Fruit fly (Drosophila melanogaster): ENCODE data around the gene tefu.
A peak's percentile ranks its signal among the peaks of the same experiment; 100 is the strongest.

tefu gene

DNA sequence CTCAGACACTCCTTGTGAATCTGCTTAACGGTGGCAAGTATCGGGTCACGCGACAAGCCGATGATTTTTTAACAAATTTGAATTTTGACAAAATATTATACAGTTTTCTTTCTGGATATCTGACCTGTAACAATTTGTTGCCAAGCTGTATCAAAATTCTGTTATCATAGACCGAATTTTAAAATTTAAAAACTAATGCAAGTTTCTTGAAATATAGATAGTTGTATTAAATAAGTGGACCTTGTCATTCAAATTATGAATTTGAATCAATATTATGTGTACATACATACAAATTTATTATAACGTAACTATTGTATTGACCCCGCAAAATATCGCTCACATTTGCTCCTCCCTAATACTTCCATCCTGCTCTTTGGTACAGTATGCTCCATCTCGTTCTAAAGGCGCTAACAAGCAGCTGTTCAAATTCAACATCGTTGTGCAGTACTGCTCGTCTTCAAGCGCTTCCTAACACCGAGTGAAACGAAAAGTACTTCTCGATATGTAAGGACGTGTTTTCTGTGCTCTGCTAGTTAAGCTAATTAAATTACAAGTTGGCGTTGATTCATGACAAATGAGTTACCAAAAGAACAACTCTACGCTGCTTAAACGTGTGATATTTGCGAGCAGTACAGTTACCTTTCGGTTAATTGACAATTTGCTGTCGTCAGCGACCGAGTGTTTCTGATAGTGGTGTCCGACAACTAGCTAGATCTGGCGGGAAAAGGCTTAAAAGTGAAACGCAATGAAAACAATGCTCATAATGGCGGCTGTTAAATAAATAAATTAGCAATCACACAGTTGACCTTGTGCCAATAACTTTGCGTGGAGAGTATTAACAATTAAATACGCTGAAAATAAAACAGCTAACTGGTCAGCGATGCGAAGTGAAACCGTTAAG, 45.7 kb downstream of the tefu start, which contains the start of the genes Kpc1 and CG42542 (continued):
- TF ChIP-seq ranshi (GFP tag; IDR thresholded peaks at IDR 0.05) (no peak), CG12769 (tag; optimal IDR thresholded peaks at IDR 0.05) (no peak), Dfd (GFP tag; optimal IDR thresholded peaks at IDR 0.05) (no peak), CG9437 (GFP tag; optimal IDR thresholded peaks at IDR 0.05) (peak; percentile 91), CG4328 (GFP tag; optimal IDR thresholded peaks at IDR 0.05) (peak; percentile 50), CG18011 (GFP tag; optimal IDR thresholded peaks at IDR 0.05) (peak; percentile 41), B-H1 (GFP tag; IDR thresholded peaks at IDR 0.05) (no peak; the same call in 2 of the 3 replicates), CG4404 (GFP tag; IDR thresholded peaks at IDR 0.05) (peak; percentile 75; the same call in 1 of the 2 replicates), cwo (GFP tag; optimal IDR thresholded peaks at IDR 0.05) (peak; percentile 58), bab2 (GFP tag; optimal IDR thresholded peaks at IDR 0.05) (peak; percentile 38), Hr51 (GFP tag; optimal IDR thresholded peaks at IDR 0.05) (peak in 1 of 2 experiments; percentile 74), so (GFP tag; IDR thresholded peaks at IDR 0.05) (peak; percentile 56; the same call in 1 of the 3 replicates), mld (GFP tag; IDR thresholded peaks at IDR 0.05; ENCODE audit: partially characterized antibody) (peak; percentile 59; the same call in 1 of the 3 replicates), CG34422 (GFP tag; IDR thresholded peaks at IDR 0.05) (peak; percentile 72), klu (GFP tag; IDR thresholded peaks at IDR 0.05) (no peak), pho (GFP tag; optimal IDR thresholded peaks at IDR 0.05) (peak; percentile 68), CG13775 (GFP tag; optimal IDR thresholded peaks at IDR 0.05) (peak; percentile 81), dimm (GFP tag; IDR thresholded peaks at IDR 0.05) (no peak), Gug (GFP tag; IDR thresholded peaks at IDR 0.05) (peak; percentile 62; the same call in 3 of the 4 replicates), Dref (GFP tag; IDR thresholded peaks at IDR 0.05) (peak; percentile 46), repo (GFP tag; optimal IDR thresholded peaks at IDR 0.05) (peak; percentile 58), CG9876 (GFP tag; optimal IDR thresholded peaks at IDR 0.05) (peak; percentile 55), lmd (GFP tag; IDR thresholded peaks at IDR 0.05) (0 out of 2 replicates have a peak, but pooled peaks have one; percentile 35), CG8388 (GFP tag; optimal IDR thresholded peaks at IDR 0.05) (peak; percentile 49), mam (GFP tag; optimal IDR thresholded peaks at IDR 0.05) (peak; percentile 71), CG9609 (GFP tag; optimal IDR thresholded peaks at IDR 0.05) (peak; percentile 42), CG2120 (GFP tag; optimal IDR thresholded peaks at IDR 0.05) (peak; percentile 91), CG30431 (GFP tag; optimal IDR thresholded peaks at IDR 0.05) (peak; percentile 47), onecut (GFP tag; IDR thresholded peaks at IDR 0.05) (peak; percentile 0), Dll (GFP tag; IDR thresholded peaks at IDR 0.05; ENCODE audit: partially characterized antibody) (peak; percentile 96), sens (GFP tag) (peak; percentile 93), Ets65A (GFP tag) (peak; percentile 96), lola (GFP tag; optimal IDR thresholded peaks at IDR 0.05) (peak in 1 of 3 experiments; percentile 81), Mrtf (GFP tag; IDR thresholded peaks at IDR 0.05) (no peak), CG14050 (GFP tag; IDR thresholded peaks at IDR 0.05) (peak; percentile 34; the same call in 2 of the 3 replicates), CG3065 (GFP tag; optimal IDR thresholded peaks at IDR 0.05) (peak; percentile 58), nerfin-2 (GFP tag; IDR thresholded peaks at IDR 0.05; ENCODE audit: partially characterized antibody) (peak; percentile 70), CG10462 (GFP tag; optimal IDR thresholded peaks at IDR 0.05) (peak; percentile 86), CG32767 (GFP tag; IDR thresholded peaks at IDR 0.05) (peak; percentile 62; the same call in 1 of the 2 replicates), z (GFP tag; IDR thresholded peaks at IDR 0.05) (no peak), CG11093 (GFP tag; IDR thresholded peaks at IDR 0.05) (no peak), CG8089 (GFP tag; optimal IDR thresholded peaks at IDR 0.05) (peak; percentile 56), ewg (GFP tag; optimal IDR thresholded peaks at IDR 0.05) (peak; percentile 23), CrebB (tag; optimal IDR thresholded peaks at IDR 0.05) (peak; percentile 52), ap (GFP tag; IDR thresholded peaks at IDR 0.05) (no peak), Dek (tag; optimal IDR thresholded peaks at IDR 0.05) (peak; percentile 74), CG34376 (GFP tag; optimal IDR thresholded peaks at IDR 0.05) (peak; percentile 61), ash1 (GFP tag; optimal IDR thresholded peaks at IDR 0.05) (peak; percentile 54)

Data from whole organism, embryonic.